Worm (Caenorhabditis elegans) whole organism, late embryonic: ENCODE results near the gene srd-27.

Experiments
- ceh-9 ChIP-seq: sonication (generic microtip); optimal IDR thresholded peaks from 2 replicates; lab custom pipeline; 2016; ENCODE audit warnings: mild to moderate bottlenecking, missing genetic modification characterization, inconsistent platforms, missing compliant biosample characterization
- elt-2 ChIP-seq: sonication (generic microtip); optimal IDR thresholded peaks from 2 replicates; lab custom pipeline; 2016; ENCODE audit warnings: missing genetic modification reagents, missing genetic modification characterization, missing compliant biosample characterization
- hlh-13 ChIP-seq: fragments of 200-800 bp; sonication (Bioruptor generic); optimal IDR thresholded peaks from 2 replicates; lab custom pipeline; 2018; ENCODE audit warnings: mild to moderate bottlenecking, missing genetic modification characterization, missing compliant biosample characterization
- pag-3 ChIP-seq: sonication (generic microtip); optimal IDR thresholded peaks from 2 replicates; lab custom pipeline; 2016; ENCODE audit warnings: missing compliant biosample characterization, missing genetic modification characterization, borderline replicate concordance
- pax-1 ChIP-seq: fragments of 150-350 bp; optimal IDR thresholded peaks from 2 replicates; lab custom pipeline; 2014; ENCODE audit warnings: missing biosample characterization, missing genetic modification characterization
- pha-4 ChIP-seq: fragments of 150-350 bp; optimal IDR thresholded peaks from 2 replicates; lab custom pipeline; 2018; ENCODE audit warnings: missing biosample characterization, missing genetic modification reagents, missing genetic modification characterization
- pros-1 ChIP-seq: fragments of 150-350 bp; optimal IDR thresholded peaks from 2 replicates; lab custom pipeline; 2014; ENCODE audit warnings: missing biosample characterization, missing genetic modification reagents, missing genetic modification characterization
- syd-9 ChIP-seq: sonication (generic microtip); optimal IDR thresholded peaks from 2 replicates; lab custom pipeline; 2016; ENCODE audit warnings: mild to moderate bottlenecking, missing genetic modification characterization, moderate library complexity, missing compliant biosample characterization
- tbx-2 ChIP-seq: sonication (generic microtip); optimal IDR thresholded peaks from 2 replicates; lab custom pipeline; 2016; ENCODE audit warnings: missing genetic modification characterization, missing compliant biosample characterization
- tbx-7 ChIP-seq: sonication (generic microtip); optimal IDR thresholded peaks from 2 replicates; lab custom pipeline; 2016; ENCODE audit warnings: missing genotype, missing genetic modification characterization, missing compliant biosample characterization

- no peak for TF ChIP-seq elt-2 (tag; lab: Kevin White, UChicago)
- no peak for TF ChIP-seq pros-1 (tag; lab: Kevin White, UChicago)
- no peak for TF ChIP-seq pha-4 (tag; lab: Kevin White, UChicago)
- TF ChIP-seq pax-1 = no peak
- TF ChIP-seq ceh-9 (tag; lab: Kevin White, UChicago) = no peak
- no peak for TF ChIP-seq tbx-7 (tag; lab: Kevin White, UChicago)
- TF ChIP-seq syd-9 (tag; lab: Kevin White, UChicago) = no peak
- no peak for TF ChIP-seq pag-3 (tag; lab: Kevin White, UChicago)
- no peak for TF ChIP-seq hlh-13
- TF ChIP-seq tbx-2 (tag; lab: Kevin White, UChicago) = no peak
Measured at ce11 chrV:15810446-15810845, 7.3 kb downstream of the srd-27 start, which contains the start of gene F54B8.1.
